Worm (Caenorhabditis elegans) whole organism, late embryonic: ENCODE results near the gene R04D3.2.

Experiments
- C08G9.2 ChIP-seq: sonication (generic microtip); optimal IDR thresholded peaks from 2 replicates; lab custom pipeline; 2016; ENCODE audit warnings: mild to moderate bottlenecking, missing genetic modification characterization, moderate library complexity, missing compliant biosample characterization
- F13H6.1 ChIP-seq: sonication (generic microtip); optimal IDR thresholded peaks from 2 replicates; lab custom pipeline; 2016; ENCODE audit warnings: missing genetic modification characterization, missing compliant biosample characterization
- K02D7.2 ChIP-seq: sonication (generic microtip); optimal IDR thresholded peaks from 2 replicates; lab custom pipeline; 2017; ENCODE audit warnings: mild to moderate bottlenecking, missing genetic modification characterization, missing compliant biosample characterization
- K09A11.1 ChIP-seq: sonication (generic microtip); optimal IDR thresholded peaks from 2 replicates; lab custom pipeline; 2017; ENCODE audit warnings: antibody characterized with exemption, mild to moderate bottlenecking, missing genetic modification characterization, missing compliant biosample characterization; ENCODE audit not compliant: insufficient read depth
- T23F11.4 ChIP-seq: fragments of 200-800 bp; sonication (Bioruptor generic); optimal IDR thresholded peaks from 2 replicates; lab custom pipeline; 2018; ENCODE audit warnings: mild to moderate bottlenecking, missing genetic modification characterization, missing compliant biosample characterization
- Y22D7AL.16 ChIP-seq: sonication (generic microtip); optimal IDR thresholded peaks from 2 replicates; lab custom pipeline; 2016; ENCODE audit warnings: missing genetic modification characterization, missing compliant biosample characterization
- ahr-1 ChIP-seq: sonication (generic microtip); optimal IDR thresholded peaks from 2 replicates; lab custom pipeline; 2016; ENCODE audit warnings: missing genetic modification characterization, missing compliant biosample characterization
- ama-1 ChIP-seq: fragments of 150-350 bp; optimal IDR thresholded peaks from 2 replicates; lab custom pipeline; 2014
- ceh-19 ChIP-seq: fragments of 200-800 bp; sonication (Bioruptor generic); optimal IDR thresholded peaks from 2 replicates; lab custom pipeline; 2018; ENCODE audit warnings: mild to moderate bottlenecking, missing genetic modification characterization, missing compliant biosample characterization
- ceh-22 ChIP-seq: sonication (generic microtip); optimal IDR thresholded peaks from 2 replicates; lab custom pipeline; 2017; ENCODE audit warnings: missing biosample characterization, missing genetic modification characterization
- ceh-24 ChIP-seq: sonication (generic microtip); optimal IDR thresholded peaks from 2 replicates; lab custom pipeline; 2016; ENCODE audit warnings: mild to moderate bottlenecking, missing genetic modification characterization, missing compliant biosample characterization
- ceh-31 ChIP-seq: sonication (generic microtip); optimal IDR thresholded peaks from 2 replicates; lab custom pipeline; 2016; ENCODE audit warnings: missing genetic modification characterization, missing compliant biosample characterization
- ceh-34 ChIP-seq: sonication (generic microtip); optimal IDR thresholded peaks from 2 replicates; lab custom pipeline; 2016; ENCODE audit warnings: mild to moderate bottlenecking, missing genetic modification characterization, missing compliant biosample characterization
- che-1 ChIP-seq: sonication (generic microtip); optimal IDR thresholded peaks from 2 replicates; lab custom pipeline; 2016; ENCODE audit warnings: mild to moderate bottlenecking, missing genetic modification characterization, missing compliant biosample characterization
- dmd-4 ChIP-seq: sonication (generic microtip); optimal IDR thresholded peaks from 2 replicates; lab custom pipeline; 2016; ENCODE audit warnings: borderline replicate concordance, missing genetic modification characterization, missing compliant biosample characterization
- dve-1 ChIP-seq: sonication (generic microtip); optimal IDR thresholded peaks from 2 replicates; lab custom pipeline; 2017; ENCODE audit warnings: antibody characterized with exemption, mild to moderate bottlenecking, missing genetic modification characterization, missing compliant biosample characterization
- elt-2 ChIP-seq: sonication (generic microtip); optimal IDR thresholded peaks from 2 replicates; lab custom pipeline; 2016; ENCODE audit warnings: missing genetic modification reagents, missing genetic modification characterization, missing compliant biosample characterization
- fax-1 ChIP-seq: sonication (generic microtip); optimal IDR thresholded peaks from 2 replicates; lab custom pipeline; 2016; ENCODE audit warnings: missing genotype, missing genetic modification characterization, missing compliant biosample characterization
- fkh-10 ChIP-seq: fragments of 150-350 bp; optimal IDR thresholded peaks from 2 replicates; lab custom pipeline; 2014; ENCODE audit warnings: missing biosample characterization, missing genetic modification reagents, missing genetic modification characterization
- hlh-13 ChIP-seq: fragments of 200-800 bp; sonication (Bioruptor generic); optimal IDR thresholded peaks from 2 replicates; lab custom pipeline; 2018; ENCODE audit warnings: mild to moderate bottlenecking, missing genetic modification characterization, missing compliant biosample characterization
- hlh-30 ChIP-seq: sonication (generic microtip); optimal IDR thresholded peaks from 2 replicates; lab custom pipeline; 2017; ENCODE audit warnings: antibody characterized with exemption, missing genetic modification characterization, missing compliant biosample characterization; ENCODE audit not compliant: insufficient read depth
- hlh-6 ChIP-seq: sonication (generic microtip); optimal IDR thresholded peaks from 2 replicates; lab custom pipeline; 2016; ENCODE audit warnings: missing genotype, missing genetic modification characterization, missing compliant biosample characterization
- lin-11 ChIP-seq: fragments of 200-800 bp; sonication (Bioruptor generic); optimal IDR thresholded peaks from 2 replicates; lab custom pipeline; 2018; ENCODE audit warnings: mild to moderate bottlenecking, missing genetic modification characterization, missing compliant biosample characterization
- madf-2 ChIP-seq: sonication (generic microtip); optimal IDR thresholded peaks from 2 replicates; lab custom pipeline; 2017; ENCODE audit warnings: missing genetic modification characterization, missing compliant biosample characterization
- nhr-11 ChIP-seq: fragments of 150-350 bp; optimal IDR thresholded peaks from 2 replicates; lab custom pipeline; 2014; ENCODE audit warnings: missing biosample characterization, missing genetic modification characterization
- nhr-232 ChIP-seq: sonication (generic microtip); optimal IDR thresholded peaks from 2 replicates; lab custom pipeline; 2016; ENCODE audit warnings: missing genetic modification characterization, missing compliant biosample characterization
- pag-3 ChIP-seq: sonication (generic microtip); optimal IDR thresholded peaks from 2 replicates; lab custom pipeline; 2016; ENCODE audit warnings: missing compliant biosample characterization, missing genetic modification characterization, borderline replicate concordance
- pat-9 ChIP-seq: fragments of 200-800 bp; sonication (Bioruptor generic); optimal IDR thresholded peaks from 2 replicates; lab custom pipeline; 2018; ENCODE audit warnings: mild to moderate bottlenecking, missing genetic modification characterization, moderate library complexity, missing compliant biosample characterization
- pax-1 ChIP-seq: fragments of 150-350 bp; optimal IDR thresholded peaks from 2 replicates; lab custom pipeline; 2014; ENCODE audit warnings: missing biosample characterization, missing genetic modification characterization
- pha-2 ChIP-seq: sonication (generic microtip); optimal IDR thresholded peaks from 2 replicates; lab custom pipeline; 2017; ENCODE audit warnings: mild to moderate bottlenecking, missing genetic modification characterization, missing compliant biosample characterization
- pha-4 ChIP-seq: fragments of 150-350 bp; optimal IDR thresholded peaks from 2 replicates; lab custom pipeline; 2018; ENCODE audit warnings: missing biosample characterization, missing genetic modification reagents, missing genetic modification characterization
- pqm-1 ChIP-seq: sonication (generic microtip); optimal IDR thresholded peaks from 2 replicates; lab custom pipeline; 2016; ENCODE audit warnings: missing genetic modification characterization, missing compliant biosample characterization
- pros-1 ChIP-seq: fragments of 150-350 bp; optimal IDR thresholded peaks from 2 replicates; lab custom pipeline; 2014; ENCODE audit warnings: missing biosample characterization, missing genetic modification reagents, missing genetic modification characterization
- ref-2 ChIP-seq: sonication (generic microtip); optimal IDR thresholded peaks from 2 replicates; lab custom pipeline; 2016; ENCODE audit warnings: missing genetic modification characterization, missing compliant biosample characterization
- rnt-1 ChIP-seq: sonication (generic microtip); optimal IDR thresholded peaks from 2 replicates; lab custom pipeline; 2016; ENCODE audit warnings: missing genetic modification characterization, missing compliant biosample characterization
- sdc-2 ChIP-seq: sonication (generic microtip); optimal IDR thresholded peaks from 2 replicates; lab custom pipeline; 2016; ENCODE audit warnings: missing genotype, missing genetic modification characterization, missing compliant biosample characterization
- sox-2 ChIP-seq: fragments of 200-800 bp; sonication (Bioruptor generic); IDR thresholded peaks from 2 replicates; pipeline ENCODE4 v1.3.6; 2022; ENCODE audit warnings: missing genetic modification reagents, missing genetic modification characterization, missing compliant biosample characterization
- syd-9 ChIP-seq: sonication (generic microtip); optimal IDR thresholded peaks from 2 replicates; lab custom pipeline; 2016; ENCODE audit warnings: mild to moderate bottlenecking, missing genetic modification characterization, moderate library complexity, missing compliant biosample characterization
- ttx-3 ChIP-seq: sonication (generic microtip); optimal IDR thresholded peaks from 2 replicates; lab custom pipeline; 2016; ENCODE audit warnings: missing genetic modification reagents, missing genetic modification characterization, missing compliant biosample characterization
- unc-3 ChIP-seq, 2 experiments: fragments of 200-800 bp in 1 of 2; sonication (Bioruptor generic) in 1 of 2; sonication (generic microtip) in 1 of 2; conservative IDR thresholded peaks in 1 of 2; optimal IDR thresholded peaks in 1 of 2; 2 replicates each; pipeline versions ENCODE4 v1.3.6 to Lab custom; 2016 to 2022; ENCODE audit warnings: missing compliant biosample characterization in 2 of 2, missing genetic modification characterization in 2 of 2, missing genetic modification reagents in 1 of 2
- unc-42 ChIP-seq: sonication (generic microtip); optimal IDR thresholded peaks from 2 replicates; lab custom pipeline; 2016; ENCODE audit warnings: missing genotype, missing genetic modification characterization, missing compliant biosample characterization
- ztf-16 ChIP-seq: sonication (generic microtip); optimal IDR thresholded peaks from 2 replicates; lab custom pipeline; 2017; ENCODE audit warnings: missing genetic modification characterization, missing compliant biosample characterization

R04D3.2 gene

DNA sequence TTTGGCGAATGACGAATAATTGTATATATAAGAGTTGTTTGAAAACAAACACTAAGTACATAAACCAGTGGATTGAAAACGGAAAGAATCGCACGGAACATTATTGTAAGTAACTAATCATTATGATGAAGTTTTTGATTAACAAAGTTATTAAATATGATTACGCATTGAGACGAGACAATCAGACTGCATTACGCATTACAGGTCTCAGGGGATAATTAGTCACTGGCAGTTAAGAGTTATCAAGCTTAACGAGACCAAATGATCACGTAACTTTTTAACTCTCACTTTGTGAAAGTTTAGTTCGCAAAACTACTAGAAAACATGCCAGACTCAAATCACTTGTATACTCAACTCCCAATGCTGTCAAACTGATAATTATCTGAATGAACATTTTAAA lies 16.9 kb upstream of the R04D3.2 start, which contains the start of gene srd-42:
Gene srd-42, minus strand, starts transcription at position 101 of the 400 bp plus-strand sequence.
- no peak for TF ChIP-seq fax-1 (tag; lab: Kevin White, UChicago)
- TF ChIP-seq F13H6.1 (tag; lab: Kevin White, UChicago): no peak
- TF ChIP-seq rnt-1 (tag; lab: Kevin White, UChicago): no peak
- TF ChIP-seq ztf-16 (tag; lab: Kevin White, UChicago): no peak
- TF ChIP-seq K02D7.2 (tag; lab: Kevin White, UChicago): no peak
- no peak for TF ChIP-seq ref-2 (tag; lab: Kevin White, UChicago)
- no peak for TF ChIP-seq pag-3 (tag; lab: Kevin White, UChicago)
- no peak for TF ChIP-seq ceh-31
- TF ChIP-seq hlh-13 (GFP tag; lab: Kevin White, UChicago): no peak
- no peak for TF ChIP-seq dmd-4 (tag; lab: Kevin White, UChicago)
- TF ChIP-seq ama-1: no peak

DNA sequence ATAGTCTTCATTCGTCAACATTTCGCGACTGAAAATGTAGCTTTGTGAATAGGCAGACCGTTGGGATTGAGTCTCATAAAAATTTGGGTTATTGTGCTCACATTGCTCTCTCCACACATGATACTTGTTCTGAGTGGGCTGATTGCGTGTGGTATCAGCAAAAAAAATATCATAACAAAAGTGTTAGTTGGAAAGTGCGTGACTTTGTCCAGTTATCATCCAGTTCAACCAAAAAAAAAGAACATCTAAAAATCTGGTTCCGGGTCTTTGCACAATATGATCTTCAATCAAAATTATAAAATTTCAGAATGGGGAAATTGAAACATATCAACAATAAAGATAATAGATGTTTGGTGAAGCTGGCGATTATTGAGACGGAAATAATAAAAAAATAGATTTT lies 14.1 kb upstream of the R04D3.2 start, which contains the start of gene srd-39:
Gene srd-39, minus strand, starts transcription at position 101 of the 400 bp plus-strand sequence.
- TF ChIP-seq dve-1 (tag; lab: Kevin White, UChicago) (no peak), sdc-2 (tag; lab: Kevin White, UChicago) (no peak), ceh-22 (tag; lab: Kevin White, UChicago) (no peak), ceh-19 (no peak), hlh-6 (tag; lab: Kevin White, UChicago) (no peak), pqm-1 (tag; lab: Kevin White, UChicago) (no peak), pros-1 (tag; lab: Kevin White, UChicago) (no peak), ceh-24 (tag; lab: Kevin White, UChicago) (no peak), pha-4 (tag; lab: Kevin White, UChicago) (no peak), fkh-10 (GFP tag; lab: Kevin White, UChicago) (no peak), nhr-232 (tag; lab: Kevin White, UChicago) (no peak), pha-2 (tag; lab: Kevin White, UChicago) (no peak), unc-3 (GFP tag; conservative IDR thresholded peaks at IDR 0.05; lab: Robert Waterston, UW) (no peak), unc-3 (tag; optimal IDR thresholded peaks at IDR 0.05; lab: Kevin White, UChicago) (no peak), ceh-34 (tag; lab: Kevin White, UChicago) (no peak), pax-1 (tag; lab: Kevin White, UChicago) (no peak), C08G9.2 (tag; lab: Kevin White, UChicago) (no peak), syd-9 (tag; lab: Kevin White, UChicago) (no peak), K09A11.1 (no peak), ahr-1 (tag; lab: Kevin White, UChicago) (no peak)
- TF ChIP-seq, all 69 proteins: peak for 0

ce11 chrX:13294669-13295068 lies 8.2 kb upstream of the R04D3.2 start, which contains the start of gene srd-36:
Gene srd-36 (minus strand): TSS chrX:13294769.
- TF ChIP-seq che-1 (no peak), unc-42 (tag; lab: Kevin White, UChicago) (no peak), pat-9 (tag; lab: Kevin White, UChicago) (no peak), T23F11.4 (GFP tag; lab: Kevin White, UChicago) (no peak), lin-11 (no peak), rnt-1 (tag; lab: Kevin White, UChicago) (no peak), ttx-3 (tag; lab: Kevin White, UChicago) (no peak), hlh-30 (no peak), elt-2 (tag; lab: Kevin White, UChicago) (no peak), pag-3 (tag; lab: Kevin White, UChicago) (no peak), nhr-11 (tag; lab: Kevin White, UChicago) (no peak), dve-1 (tag; lab: Kevin White, UChicago) (no peak), madf-2 (tag; lab: Kevin White, UChicago) (no peak), Y22D7AL.16 (tag; lab: Kevin White, UChicago) (no peak), sox-2 (GFP tag; lab: Robert Waterston, UW) (no peak)
